Fruit fly (Drosophila melanogaster): ENCODE measurements around the gene Polr1E.
A peak's percentile ranks its signal among the peaks of the same experiment; 100 is the strongest.

Gene Polr1E

DNA sequence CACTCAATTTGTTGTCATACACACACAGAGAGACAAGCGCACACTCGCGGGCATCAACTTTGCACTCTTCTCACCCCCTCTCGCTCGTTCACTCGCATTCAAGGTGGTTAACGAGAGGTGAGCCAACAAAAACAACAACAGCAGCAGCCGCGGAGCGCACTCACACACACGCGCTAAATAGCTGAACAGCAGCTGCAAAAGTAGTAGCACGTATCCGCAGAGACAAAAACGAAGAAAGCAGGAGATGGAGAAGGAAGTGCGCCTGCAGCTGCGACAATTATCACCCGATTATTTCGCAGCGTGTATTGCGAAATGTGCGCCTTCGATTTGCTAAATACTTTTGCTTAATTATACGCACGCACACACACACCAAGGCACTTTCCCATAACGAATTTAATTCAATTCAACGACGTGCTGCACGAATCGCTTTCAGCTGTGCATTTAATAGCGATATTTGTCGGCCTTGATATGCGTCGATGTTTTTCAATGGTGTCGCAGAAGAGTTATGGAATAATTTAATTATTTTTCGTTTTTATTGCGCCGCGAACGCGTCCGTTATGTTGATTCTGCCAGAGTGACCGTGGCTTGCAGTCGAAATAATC is 3.1 kb downstream of the Polr1E start (continued):
- TF ChIP-seq ac (GFP tag; optimal IDR thresholded peaks at IDR 0.05), result peak; percentile 89
- peak; percentile 72 for TF ChIP-seq sd (tag; optimal IDR thresholded peaks at IDR 0.05)
- no peak for TF ChIP-seq grau (tag; optimal IDR thresholded peaks at IDR 0.05)
- TF ChIP-seq ssp (GFP tag; IDR thresholded peaks at IDR 0.05), result no peak
- TF ChIP-seq Abd-B (GFP tag; optimal IDR thresholded peaks at IDR 0.05), result no peak
- TF ChIP-seq Rfx (GFP tag; IDR thresholded peaks at IDR 0.05), result peak; percentile 56
- peak; percentile 17 for TF ChIP-seq tx (GFP tag; optimal IDR thresholded peaks at IDR 0.05)
- peak; percentile 76; the same call in 2 of the 3 replicates for TF ChIP-seq CG2199 (GFP tag; IDR thresholded peaks at IDR 0.05)
- no peak for TF ChIP-seq Lhr (GFP tag; optimal IDR thresholded peaks at IDR 0.05)
- TF ChIP-seq fd64A (GFP tag; optimal IDR thresholded peaks at IDR 0.05), result no peak
- peak; percentile 19; the same call in 1 of the 3 replicates for TF ChIP-seq CG6791 (GFP tag; IDR thresholded peaks at IDR 0.05; ENCODE audit: partially characterized antibody)
- TF ChIP-seq ci (GFP tag; IDR thresholded peaks at IDR 0.05), result peak; percentile 65; the same call in 2 of the 3 replicates
- TF ChIP-seq CG8924 (tag; optimal IDR thresholded peaks at IDR 0.05), result no peak
- no peak for TF ChIP-seq al (GFP tag; IDR thresholded peaks at IDR 0.05)
- peak; percentile 43 for TF ChIP-seq ERR (GFP tag; optimal IDR thresholded peaks at IDR 0.05)
- TF ChIP-seq CG34422 (GFP tag; IDR thresholded peaks at IDR 0.05), result peak; percentile 80; the same call in 2 of the 3 replicates
- peak; percentile 3 for TF ChIP-seq CG2875 (GFP tag; optimal IDR thresholded peaks at IDR 0.05)
- no peak for TF ChIP-seq Nf-YB (GFP tag; optimal IDR thresholded peaks at IDR 0.05)
- no peak for TF ChIP-seq vnd (GFP tag; IDR thresholded peaks at IDR 0.05; ENCODE audit: partially characterized antibody)
- no peak for TF ChIP-seq grn (GFP tag; optimal IDR thresholded peaks at IDR 0.05)
- no peak for TF ChIP-seq CG12659 (GFP tag; optimal IDR thresholded peaks at IDR 0.05)
- peak; percentile 68 for TF ChIP-seq sens (GFP tag)
- peak; percentile 60 for TF ChIP-seq mirr (GFP tag; optimal IDR thresholded peaks at IDR 0.05)
- no peak for TF ChIP-seq CG10366 (GFP tag; IDR thresholded peaks at IDR 0.05)
- no peak for TF ChIP-seq danr (GFP tag; IDR thresholded peaks at IDR 0.05)
- no peak for TF ChIP-seq crp (GFP tag; optimal IDR thresholded peaks at IDR 0.05)
- TF ChIP-seq sug (tag; optimal IDR thresholded peaks at IDR 0.05), result no peak
- TF ChIP-seq CG1024 (GFP tag; IDR thresholded peaks at IDR 0.05), result no peak
- no peak for TF ChIP-seq Tbp (GFP tag; optimal IDR thresholded peaks at IDR 0.05)
- no peak for TF ChIP-seq phol (tag; optimal IDR thresholded peaks at IDR 0.05)
- TF ChIP-seq CG17829 (tag; optimal IDR thresholded peaks at IDR 0.05), result no peak
- TF ChIP-seq CG18011 (GFP tag; optimal IDR thresholded peaks at IDR 0.05), result no peak
- TF ChIP-seq gsb (GFP tag; IDR thresholded peaks at IDR 0.05), result no peak
- peak; percentile 40 for TF ChIP-seq CrebB (tag; optimal IDR thresholded peaks at IDR 0.05)
- 0 out of 3 replicates have a peak, but pooled peaks have one; percentile 37 for TF ChIP-seq so (GFP tag; IDR thresholded peaks at IDR 0.05)
- peak; percentile 25 for TF ChIP-seq lilli (GFP tag; optimal IDR thresholded peaks at IDR 0.05)
- TF ChIP-seq CG8281 (tag; optimal IDR thresholded peaks at IDR 0.05), result no peak
- no peak for TF ChIP-seq dan (GFP tag; IDR thresholded peaks at IDR 0.05)
- peak; percentile 50 for TF ChIP-seq CG34376 (GFP tag; optimal IDR thresholded peaks at IDR 0.05)
- peak; percentile 12 for TF ChIP-seq pb (GFP tag; optimal IDR thresholded peaks at IDR 0.05)
- TF ChIP-seq Six4 (GFP tag; optimal IDR thresholded peaks at IDR 0.05), result no peak
- no peak for TF ChIP-seq CG12744 (GFP tag; optimal IDR thresholded peaks at IDR 0.05)
- no peak for TF ChIP-seq Stat92E (GFP tag; optimal IDR thresholded peaks at IDR 0.05)
- 0 out of 3 replicates have a peak, but pooled peaks have one; percentile 26 for TF ChIP-seq CG2889 (GFP tag; IDR thresholded peaks at IDR 0.05)
- TF ChIP-seq Xbp1 (GFP tag; optimal IDR thresholded peaks at IDR 0.05), result no peak
- 0 out of 4 replicates have a peak, but pooled peaks have one; percentile 5 for TF ChIP-seq Dll (GFP tag; IDR thresholded peaks at IDR 0.05; ENCODE audit: partially characterized antibody)
- no peak for TF ChIP-seq gem (tag; optimal IDR thresholded peaks at IDR 0.05)
- peak; percentile 23; the same call in 1 of the 2 replicates for TF ChIP-seq bbx (GFP tag; IDR thresholded peaks at IDR 0.05; ENCODE audit: partially characterized antibody)
- TF ChIP-seq sob (GFP tag; IDR thresholded peaks at IDR 0.05), result peak; percentile 65
